Worm (Caenorhabditis elegans): ENCODE measurements around the gene tag-307.
A peak's percentile ranks its signal among the peaks of the same experiment; 100 is the strongest.

DNA sequence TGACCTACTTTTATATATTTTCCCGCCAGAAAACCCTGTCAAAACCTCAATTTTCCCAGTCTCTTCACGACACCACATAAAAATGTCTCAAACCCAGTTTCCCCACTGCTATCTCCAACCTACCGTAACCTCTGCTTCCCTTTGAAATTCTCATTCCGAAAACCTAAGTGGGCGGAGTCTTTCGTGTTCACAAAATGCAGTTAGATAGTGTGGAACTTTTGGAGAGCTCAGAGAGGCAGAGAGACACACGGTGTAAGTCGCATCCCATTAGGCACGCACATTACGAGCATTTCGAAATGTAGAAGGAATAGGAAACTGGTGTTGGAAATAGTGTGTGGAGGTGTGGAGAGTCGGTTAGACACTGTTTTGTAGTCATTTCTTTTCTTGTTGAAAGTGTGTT is 37.2 kb downstream of the tag-307 start:
- no peak for TF ChIP-seq ces-1 (GFP tag; optimal IDR thresholded peaks at IDR 0.05)
- TF ChIP-seq ztf-11 (tag; optimal IDR thresholded peaks at IDR 0.05): no peak
- no peak for TF ChIP-seq nhr-76 (tag; optimal IDR thresholded peaks at IDR 0.05)
- no peak for TF ChIP-seq nhr-237 (tag; optimal IDR thresholded peaks at IDR 0.05)
- peak; percentile 3 for TF ChIP-seq lsy-2 (tag; optimal IDR thresholded peaks at IDR 0.05)
- no peak for TF ChIP-seq unc-62 (GFP tag; optimal IDR thresholded peaks at IDR 0.05)
- no peak for TF ChIP-seq ceh-39 (tag; optimal IDR thresholded peaks at IDR 0.05)
- no peak for TF ChIP-seq mls-2 (tag; optimal IDR thresholded peaks at IDR 0.05)
- no peak for TF ChIP-seq lin-13 (tag; optimal IDR thresholded peaks at IDR 0.05)
- TF ChIP-seq sem-2 (GFP tag; optimal IDR thresholded peaks at IDR 0.05): no peak
- no peak for TF ChIP-seq M03D4.4 (tag; optimal IDR thresholded peaks at IDR 0.05)
- TF ChIP-seq unc-120 (tag; optimal IDR thresholded peaks at IDR 0.05; ENCODE audit: poor library complexity, severe bottlenecking): no peak
- TF ChIP-seq sptf-1 (tag; optimal IDR thresholded peaks at IDR 0.05): no peak

Data from whole organism, mixed stage, embryonic.